Worm (Caenorhabditis elegans) whole organism, young adult: ENCODE measurements around the gene fbxa-37.
"Not testable (repeated sequence)": the region's sequence is repeated elsewhere in the genome, so short reads cannot be mapped to it uniquely, and the experiment has no call there.

Source experiments
- B0035.1 ChIP-seq: sonication (generic microtip); optimal IDR thresholded peaks from 2 replicates; lab custom pipeline; 2016; ENCODE audit warnings: missing genetic modification characterization, mild to moderate bottlenecking, missing compliant biosample characterization, missing genotype, missing genetic modification reagents
- C06A6.2 ChIP-seq: fragments of 200-800 bp; sonication (Bioruptor generic); conservative IDR thresholded peaks from 2 replicates; pipeline ENCODE4 v1.3.6; 2022; ENCODE audit warnings: missing genetic modification characterization, missing compliant biosample characterization
- F23B12.7 ChIP-seq: sonication (generic microtip); optimal IDR thresholded peaks from 2 replicates; lab custom pipeline; 2017; ENCODE audit warnings: missing genetic modification characterization, mild to moderate bottlenecking, missing compliant biosample characterization, antibody characterized with exemption, moderate library complexity; ENCODE audit not compliant: insufficient read depth
- F57A8.1 ChIP-seq: fragments of 200-800 bp; sonication (Bioruptor generic); optimal IDR thresholded peaks from 2 replicates; lab custom pipeline; 2018; ENCODE audit warnings: mild to moderate bottlenecking, missing genetic modification characterization, moderate library complexity, missing compliant biosample characterization
- Y53F4B.3 ChIP-seq: fragments of 200-800 bp; sonication (Bioruptor generic); IDR thresholded peaks from 2 replicates; pipeline ENCODE4 v1.3.6; 2022; ENCODE audit warnings: missing genetic modification reagents, missing genetic modification characterization, missing compliant biosample characterization
- Y56A3A.18 ChIP-seq: fragments of 200-800 bp; sonication (Bioruptor generic); IDR thresholded peaks from 2 replicates; pipeline ENCODE4 v1.3.6; 2022; ENCODE audit warnings: missing genetic modification reagents, missing genetic modification characterization, missing compliant biosample characterization
- aptf-2 ChIP-seq: fragments of 200-800 bp; sonication (Bioruptor generic); conservative IDR thresholded peaks from 2 replicates; pipeline ENCODE4 v1.3.6; 2022; ENCODE audit warnings: missing genetic modification reagents, missing genetic modification characterization, missing compliant biosample characterization
- atf-7 ChIP-seq: sonication (generic microtip); optimal IDR thresholded peaks from 2 replicates; lab custom pipeline; 2017; ENCODE audit warnings: mild to moderate bottlenecking, missing genetic modification characterization, missing compliant biosample characterization
- bed-1 ChIP-seq: fragments of 200-800 bp; sonication (Bioruptor generic); IDR thresholded peaks from 2 replicates; pipeline ENCODE4 v1.3.6; 2022; ENCODE audit warnings: missing genetic modification reagents, missing genetic modification characterization, missing compliant biosample characterization
- ccch-3 ChIP-seq: fragments of 200-800 bp; sonication (Bioruptor generic); optimal IDR thresholded peaks from 2 replicates; lab custom pipeline; 2018; ENCODE audit warnings: mild to moderate bottlenecking, missing genetic modification characterization, missing compliant biosample characterization
- cebp-1 ChIP-seq, 2 experiments: fragments of 200-800 bp in 1 of 2; sonication (Bioruptor generic) in 1 of 2; sonication (generic microtip) in 1 of 2; IDR thresholded peaks in 1 of 2; optimal IDR thresholded peaks in 1 of 2; 2 replicates each; pipeline versions ENCODE4 v1.3.6 to Lab custom; 2017 to 2022; ENCODE audit warnings: missing compliant biosample characterization in 2 of 2, missing genetic modification characterization in 2 of 2, mild to moderate bottlenecking in 1 of 2, missing genetic modification reagents in 1 of 2, moderate library complexity in 1 of 2
- cebp-2 ChIP-seq: fragments of 200-800 bp; sonication (Bioruptor generic); IDR thresholded peaks from 2 replicates; pipeline ENCODE4 v1.3.6; 2022; ENCODE audit warnings: missing genetic modification characterization, missing compliant biosample characterization
- ceh-79 ChIP-seq: sonication (generic microtip); optimal IDR thresholded peaks from 2 replicates; lab custom pipeline; 2017; ENCODE audit warnings: mild to moderate bottlenecking, missing genetic modification characterization, missing compliant biosample characterization
- ceh-91 ChIP-seq: fragments of 200-800 bp; sonication (Bioruptor generic); IDR thresholded peaks from 2 replicates; pipeline ENCODE4 v1.3.6; 2022; ENCODE audit warnings: missing genetic modification reagents, missing genetic modification characterization, missing compliant biosample characterization
- dox-1 ChIP-seq: fragments of 200-800 bp; sonication (Bioruptor generic); IDR thresholded peaks from 2 replicates; pipeline ENCODE4 v1.3.6; 2022; ENCODE audit warnings: missing genetic modification reagents, missing genetic modification characterization, missing compliant biosample characterization
- egl-44 ChIP-seq: fragments of 200-800 bp; sonication (Bioruptor generic); IDR thresholded peaks from 2 replicates; pipeline ENCODE4 v1.3.6; 2022; ENCODE audit warnings: missing genetic modification reagents, missing genetic modification characterization, missing compliant biosample characterization
- egrh-3 ChIP-seq: fragments of 200-800 bp; sonication (Bioruptor generic); IDR thresholded peaks from 2 replicates; pipeline ENCODE4 v1.3.6; 2022; ENCODE audit warnings: missing genetic modification reagents, missing genetic modification characterization, missing compliant biosample characterization
- ets-4 ChIP-seq: fragments of 200-800 bp; sonication (Bioruptor generic); optimal IDR thresholded peaks from 2 replicates; lab custom pipeline; 2018; ENCODE audit warnings: mild to moderate bottlenecking, missing genetic modification characterization, missing compliant biosample characterization
- hmg-1.2 ChIP-seq: fragments of 200-800 bp; sonication (Bioruptor generic); IDR thresholded peaks from 2 replicates; pipeline ENCODE4 v1.3.6; 2022; ENCODE audit warnings: missing genetic modification reagents, missing genetic modification characterization, missing compliant biosample characterization
- let-607 ChIP-seq, 2 experiments: fragments of 200-800 bp in 1 of 2; sonication (Bioruptor generic) in 1 of 2; sonication (generic microtip) in 1 of 2; optimal IDR thresholded peaks; 2 replicates each; lab custom pipeline; 2016 to 2018; ENCODE audit warnings: mild to moderate bottlenecking in 2 of 2, missing compliant biosample characterization in 2 of 2, missing genetic modification characterization in 2 of 2, moderate library complexity in 2 of 2, missing genotype in 1 of 2
- lin-54 ChIP-seq: fragments of 200-800 bp; sonication (Bioruptor generic); optimal IDR thresholded peaks from 2 replicates; lab custom pipeline; 2018; ENCODE audit warnings: mild to moderate bottlenecking, missing genetic modification characterization, missing compliant biosample characterization
- nfya-2 ChIP-seq: fragments of 200-800 bp; sonication (Bioruptor generic); IDR thresholded peaks from 2 replicates; pipeline ENCODE4 v1.3.6; 2022; ENCODE audit warnings: missing genetic modification reagents, missing genetic modification characterization, missing compliant biosample characterization
- nhr-120 ChIP-seq: fragments of 200-800 bp; sonication (Bioruptor generic); IDR thresholded peaks from 2 replicates; pipeline ENCODE4 v1.3.6; 2022; ENCODE audit warnings: missing genetic modification characterization, missing compliant biosample characterization
- nhr-179 ChIP-seq: sonication (generic microtip); optimal IDR thresholded peaks from 2 replicates; lab custom pipeline; 2016; ENCODE audit warnings: mild to moderate bottlenecking, missing genetic modification characterization, missing compliant biosample characterization
- nhr-80 ChIP-seq: sonication (generic microtip); optimal IDR thresholded peaks from 2 replicates; lab custom pipeline; 2016; ENCODE audit warnings: missing genetic modification characterization, missing compliant biosample characterization
- nhr-90 ChIP-seq: sonication (generic microtip); optimal IDR thresholded peaks from 2 replicates; lab custom pipeline; 2016; ENCODE audit warnings: missing genotype, mild to moderate bottlenecking, missing genetic modification characterization, missing compliant biosample characterization
- pha-4 ChIP-seq: fragments of 150-350 bp; sonication (generic microtip); optimal IDR thresholded peaks from 2 replicates; lab custom pipeline; 2014; ENCODE audit warnings: missing biosample characterization, missing genetic modification reagents, missing genetic modification characterization
- tlf-1 ChIP-seq: fragments of 200-800 bp; sonication (Bioruptor generic); optimal IDR thresholded peaks from 2 replicates; lab custom pipeline; 2018; ENCODE audit warnings: mild to moderate bottlenecking, missing genetic modification characterization, missing compliant biosample characterization
- unc-130 ChIP-seq: sonication (generic microtip); optimal IDR thresholded peaks from 2 replicates; lab custom pipeline; 2016; ENCODE audit warnings: missing genetic modification reagents, missing genetic modification characterization, missing compliant biosample characterization
- ztf-18 ChIP-seq: sonication (generic microtip); optimal IDR thresholded peaks from 2 replicates; lab custom pipeline; 2016; ENCODE audit warnings: missing genotype, mild to moderate bottlenecking, missing genetic modification characterization, missing compliant biosample characterization
- ztf-26 ChIP-seq: sonication (generic microtip); optimal IDR thresholded peaks from 2 replicates; lab custom pipeline; 2017; ENCODE audit warnings: missing genetic modification characterization, missing compliant biosample characterization

The fbxa-37 gene

ce11 chrIII:1261198-1261597 is 23.6 kb upstream of the fbxa-37 start:
- TF ChIP-seq ceh-91 (peak; percentile 9; the same call in 1 of the 2 replicates), egrh-3 (GFP tag; lab: Robert Waterston, UW) (peak; percentile 20), Y53F4B.3 (GFP tag; lab: Robert Waterston, UW) (peak; percentile 93; the same call in 1 of the 2 replicates)
- TF ChIP-seq, all 124 proteins: peak for 3; not testable (repeated sequence) for 121

- not testable (repeated sequence) for TF ChIP-seq unc-130 (GFP tag; lab: Kevin White, UChicago); egl-44 (GFP tag; lab: Robert Waterston, UW); nfya-2
- TF ChIP-seq, all 124 proteins: peak for 0; not testable (repeated sequence) for 124
Measured at ce11 chrIII:1263692-1264091, 21.1 kb upstream of the fbxa-37 start, which contains the start of gene srz-9. Gene srz-9 (plus strand): TSS chrIII:1263992.

- TF ChIP-seq nhr-80; F57A8.1; dox-1 (GFP tag; lab: Robert Waterston, UW): not testable (repeated sequence)
Measured at ce11 chrIII:1266799-1267198, 18.0 kb upstream of the fbxa-37 start, which contains the start of gene fbxa-151. Gene fbxa-151 (minus strand): TSS chrIII:1266899.

- TF ChIP-seq nhr-80, result peak; percentile 36
- no peak for TF ChIP-seq ccch-3 (GFP tag; lab: Kevin White, UChicago)
- TF ChIP-seq, all 124 proteins: peak for 1
Measured at ce11 chrIII:1269156-1269555, 15.6 kb upstream of the fbxa-37 start, which contains the start of gene fbxa-32. Gene fbxa-32 (minus strand): TSS chrIII:1269256.

ce11 chrIII:1271378-1271926 is 13.3 kb upstream of the fbxa-37 start, which contains the start of gene fbxa-31:
Gene fbxa-31 (minus strand): TSS chrIII:1271428.
- TF ChIP-seq ztf-18 (tag; lab: Kevin White, UChicago) (no peak), nhr-80 (peak; percentile 45), cebp-1 (GFP tag; IDR thresholded peaks at IDR 0.05; lab: Robert Waterston, UW) (no peak), cebp-1 (tag; optimal IDR thresholded peaks at IDR 0.05; lab: Kevin White, UChicago) (peak; percentile 23)
- TF ChIP-seq, all 124 proteins: peak for 2

- TF ChIP-seq B0035.1 (tag; lab: Kevin White, UChicago) (no peak), ceh-79 (tag; lab: Kevin White, UChicago) (no peak), nhr-80 (peak; percentile 30)
Measured at ce11 chrIII:1273655-1274328, 11.0 kb upstream of the fbxa-37 start, which contains the start of gene fbxa-29. Gene fbxa-29 (minus strand): TSS chrIII:1273705.

ce11 chrIII:1275513-1275912 is 9.3 kb upstream of the fbxa-37 start, which contains the start of gene fbxa-30:
Gene fbxa-30 (minus strand): TSS chrIII:1275613.
- no peak for TF ChIP-seq cebp-1 (GFP tag; IDR thresholded peaks at IDR 0.05; lab: Robert Waterston, UW)
- TF ChIP-seq cebp-1 (tag; optimal IDR thresholded peaks at IDR 0.05; lab: Kevin White, UChicago), result peak; percentile 57
- peak; percentile 5 for TF ChIP-seq nhr-80
- TF ChIP-seq ztf-26 (tag; lab: Kevin White, UChicago), result no peak

ce11 chrIII:1279197-1279596 is 5.6 kb upstream of the fbxa-37 start:
- TF ChIP-seq atf-7 (tag; lab: Kevin White, UChicago) (peak; percentile 64), egl-44 (GFP tag; lab: Robert Waterston, UW) (peak; percentile 52; the same call in 1 of the 2 replicates), pha-4 (tag; lab: Kevin White, UChicago) (peak; percentile 89), lin-54 (GFP tag; lab: Kevin White, UChicago) (no peak), C06A6.2 (GFP tag; lab: Robert Waterston, UW) (no peak), cebp-2 (GFP tag; lab: Robert Waterston, UW) (no peak), Y56A3A.18 (GFP tag; lab: Robert Waterston, UW) (no peak), egrh-3 (GFP tag; lab: Robert Waterston, UW) (no peak), let-607 (tag; optimal IDR thresholded peaks at IDR 0.05; lab: Kevin White, UChicago) (peak in 1 of 2 experiments; percentile 29), nhr-179 (tag; lab: Kevin White, UChicago) (no peak), nhr-120 (no peak), nhr-80 (peak; percentile 97), ets-4 (GFP tag; lab: Kevin White, UChicago) (peak; percentile 86), hmg-1.2 (GFP tag; lab: Robert Waterston, UW) (no peak), bed-1 (GFP tag; lab: Robert Waterston, UW) (no peak), F23B12.7 (tag; lab: Kevin White, UChicago) (peak; percentile 17), cebp-1 (GFP tag; IDR thresholded peaks at IDR 0.05; lab: Robert Waterston, UW) (peak; percentile 97), cebp-1 (tag; optimal IDR thresholded peaks at IDR 0.05; lab: Kevin White, UChicago) (peak; percentile 98), aptf-2 (no peak), tlf-1 (peak; percentile 3), nhr-90 (tag; lab: Kevin White, UChicago) (peak; percentile 46)
